Worm (Caenorhabditis elegans): ENCODE results near the gene Y43F4B.10.

Y43F4B.10 gene

DNA sequence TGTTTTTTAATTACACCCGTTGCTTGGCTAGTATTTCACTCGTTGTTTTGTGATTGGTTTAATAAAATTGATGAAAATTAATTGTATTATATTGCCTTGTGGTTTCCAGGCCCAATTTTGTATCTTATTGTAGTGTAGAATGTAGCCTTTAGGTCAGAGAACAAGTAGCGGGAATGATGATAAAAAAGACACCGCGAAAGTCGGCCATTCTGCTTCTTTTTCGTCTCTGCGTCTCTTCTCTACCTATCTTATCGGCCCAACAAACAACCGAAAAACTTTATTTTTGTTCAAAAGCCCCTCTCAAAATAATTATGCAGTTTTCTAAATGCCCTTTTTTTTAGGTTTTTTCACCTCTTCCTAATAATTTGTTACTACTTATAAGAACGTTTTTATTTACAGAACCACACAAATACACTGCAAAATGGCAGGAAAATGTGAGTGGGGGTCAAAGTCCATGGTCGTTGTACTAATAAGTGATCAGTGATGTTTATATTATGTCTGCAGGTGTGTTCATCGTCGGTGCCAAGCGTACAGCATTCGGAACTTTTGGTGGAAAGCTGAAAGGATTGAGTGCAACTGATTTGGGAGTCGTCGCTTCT is 30.8 kb downstream of the Y43F4B.10 start, which contains the start of gene acaa-2:
Gene acaa-2 (plus strand): TSS at position 400 of the 599 bp plus-strand sequence.
- TF ChIP-seq elt-3 (tag; optimal IDR thresholded peaks at IDR 0.05), result peak in 1 of 6 experiments; percentile 17
- no peak for TF ChIP-seq dpl-1 (GFP tag; optimal IDR thresholded peaks at IDR 0.05)
- TF ChIP-seq egl-13 (tag; optimal IDR thresholded peaks at IDR 0.05), result no peak
- no peak for TF ChIP-seq ztf-4 (tag; optimal IDR thresholded peaks at IDR 0.05)
- no peak for TF ChIP-seq fkh-8 (tag; optimal IDR thresholded peaks at IDR 0.05)
- no peak for TF ChIP-seq ets-5 (GFP tag; IDR thresholded peaks at IDR 0.05)
- TF ChIP-seq lin-35 (GFP tag; optimal IDR thresholded peaks at IDR 0.05), result peak in 1 of 2 experiments; percentile 33
- no peak for TF ChIP-seq unc-62 (GFP tag; optimal IDR thresholded peaks at IDR 0.05)
- no peak for TF ChIP-seq zip-4 (GFP tag; optimal IDR thresholded peaks at IDR 0.05)
- TF ChIP-seq ceh-82 (tag; optimal IDR thresholded peaks at IDR 0.05), result no peak
- TF ChIP-seq isw-1 (GFP tag; IDR thresholded peaks at IDR 0.05), result no peak
- TF ChIP-seq sup-37 (GFP tag; optimal IDR thresholded peaks at IDR 0.05), result no peak
- no peak for TF ChIP-seq unc-86 (tag; optimal IDR thresholded peaks at IDR 0.05)
- TF ChIP-seq nhr-85 (tag), result peak; percentile 51
- no peak for TF ChIP-seq C04F5.9 (tag; optimal IDR thresholded peaks at IDR 0.05)
- no peak for TF ChIP-seq egl-27 (tag; optimal IDR thresholded peaks at IDR 0.05)
- no peak for TF ChIP-seq zag-1 (tag; optimal IDR thresholded peaks at IDR 0.05)
- no peak for TF ChIP-seq swsn-7 (tag; optimal IDR thresholded peaks at IDR 0.05)
- no peak for TF ChIP-seq fkh-10 (GFP tag; optimal IDR thresholded peaks at IDR 0.05)
- peak; percentile 54 for TF ChIP-seq snu-23 (GFP tag; optimal IDR thresholded peaks at IDR 0.05)
- TF ChIP-seq nhr-20 (tag; optimal IDR thresholded peaks at IDR 0.05), result peak; percentile 46
- TF ChIP-seq blmp-1 (tag; optimal IDR thresholded peaks at IDR 0.05), result peak; percentile 52
- no peak for TF ChIP-seq unc-130 (tag; optimal IDR thresholded peaks at IDR 0.05)
- TF ChIP-seq hlh-4 (tag; optimal IDR thresholded peaks at IDR 0.05), result no peak
- TF ChIP-seq vab-15 (tag; optimal IDR thresholded peaks at IDR 0.05), result no peak
- TF ChIP-seq nhr-77 (tag; optimal IDR thresholded peaks at IDR 0.05), result no peak
- no peak for TF ChIP-seq mab-9 (GFP tag; IDR thresholded peaks at IDR 0.05)
- TF ChIP-seq ceh-90 (tag; optimal IDR thresholded peaks at IDR 0.05), result no peak
- no peak for TF ChIP-seq hpl-2 (GFP tag; optimal IDR thresholded peaks at IDR 0.05)
- TF ChIP-seq xbp-1 (tag; optimal IDR thresholded peaks at IDR 0.05), result no peak
- TF ChIP-seq ceh-8 (GFP tag; optimal IDR thresholded peaks at IDR 0.05), result no peak
- no peak for TF ChIP-seq fos-1 (tag; optimal IDR thresholded peaks at IDR 0.05)
- no peak for TF ChIP-seq nhr-28 (tag; optimal IDR thresholded peaks at IDR 0.05)
- TF ChIP-seq pax-3 (tag; optimal IDR thresholded peaks at IDR 0.05), result no peak
- TF ChIP-seq fkh-4 (tag; optimal IDR thresholded peaks at IDR 0.05; ENCODE audit: borderline replicate concordance), result no peak
- TF ChIP-seq skn-1 (tag; optimal IDR thresholded peaks at IDR 0.05), result peak; percentile 81
- TF ChIP-seq nhr-90 (tag; optimal IDR thresholded peaks at IDR 0.05; ENCODE audit: poor library complexity), result peak; percentile 26
- no peak for TF ChIP-seq efl-3 (GFP tag; optimal IDR thresholded peaks at IDR 0.05)
- TF ChIP-seq lsy-2 (tag; optimal IDR thresholded peaks at IDR 0.05), result peak in 1 of 2 experiments; percentile 14
- no peak for TF ChIP-seq Y116A8C.19 (tag; optimal IDR thresholded peaks at IDR 0.05; ENCODE audit: borderline replicate concordance)
- TF ChIP-seq nhr-71 (tag; optimal IDR thresholded peaks at IDR 0.05), result peak; percentile 42
- TF ChIP-seq sox-4 (tag; optimal IDR thresholded peaks at IDR 0.05), result no peak
- no peak for TF ChIP-seq mep-1 (tag; optimal IDR thresholded peaks at IDR 0.05)
- peak; percentile 44 for TF ChIP-seq lin-14 (GFP tag; optimal IDR thresholded peaks at IDR 0.05)
- TF ChIP-seq lin-13 (GFP tag; optimal IDR thresholded peaks at IDR 0.05), result no peak
